Worm (Caenorhabditis elegans) whole organism, L1 larva: Measurements from ENCODE around the gene F09G2.2.

Source experiments
- ama-1 ChIP-seq: fragments of 150-350 bp; optimal IDR thresholded peaks from 2 replicates; lab custom pipeline; 2014
- dpl-1 ChIP-seq, 3 experiments: fragments of 150-350 bp in 2 of 3; sonication (generic microtip) in 1 of 3; optimal IDR thresholded peaks; 2 replicates each; lab custom pipeline; 2014 to 2017; ENCODE audit warnings: missing biosample characterization in 3 of 3, missing genetic modification characterization in 3 of 3, missing genetic modification reagents in 3 of 3
- lsy-2 ChIP-seq, 2 experiments: fragments of 150-350 bp; optimal IDR thresholded peaks; 2 replicates each; lab custom pipeline; 2014; ENCODE audit warnings: missing biosample characterization in 2 of 2, missing genetic modification characterization in 2 of 2
- mdl-1 ChIP-seq, 2 experiments: fragments of 150-350 bp; optimal IDR thresholded peaks; 2 replicates each; lab custom pipeline; 2014 to 2017; ENCODE audit warnings: missing biosample characterization in 2 of 2, missing genetic modification characterization in 2 of 2, inconsistent platforms in 1 of 2
- mef-2 ChIP-seq: fragments of 150-350 bp; optimal IDR thresholded peaks from 2 replicates; lab custom pipeline; 2014; ENCODE audit warnings: missing biosample characterization, missing genetic modification characterization
- pag-3 ChIP-seq: sonication (generic microtip); optimal IDR thresholded peaks from 2 replicates; lab custom pipeline; 2017; ENCODE audit warnings: missing genetic modification characterization, mild to moderate bottlenecking, missing compliant biosample characterization, antibody characterized with exemption, borderline replicate concordance; ENCODE audit not compliant: insufficient read depth
- sup-37 ChIP-seq: fragments of 200-800 bp; sonication (Bioruptor generic); optimal IDR thresholded peaks from 2 replicates; lab custom pipeline; 2018; ENCODE audit warnings: mild to moderate bottlenecking, missing genetic modification characterization, missing compliant biosample characterization

ce11 chrV:7199932-7200331 is 3.2 kb downstream of the F09G2.2 start, which contains the start of gene F09G2.1:
- no peak for TF ChIP-seq lsy-2 (tag; optimal IDR thresholded peaks at IDR 0.05; lab: Kevin White, UChicago)
- no peak for TF ChIP-seq ama-1 (lab: Kevin White, UChicago)
- no peak for TF ChIP-seq mdl-1 (tag; optimal IDR thresholded peaks at IDR 0.05; lab: Kevin White, UChicago)
- TF ChIP-seq sup-37 (GFP tag; lab: Kevin White, UChicago): no peak
- no peak for TF ChIP-seq pag-3 (tag; lab: Kevin White, UChicago)
- no peak for TF ChIP-seq dpl-1 (GFP tag; optimal IDR thresholded peaks at IDR 0.05; lab: Kevin White, UChicago)
- no peak for TF ChIP-seq mef-2 (tag; lab: Kevin White, UChicago)
